Worm (Caenorhabditis elegans) whole organism, young adult: ENCODE measurements around the gene oac-50.

Experiments used
- B0336.3 ChIP-seq: fragments of 200-800 bp; sonication (Bioruptor generic); IDR thresholded peaks from 2 replicates; pipeline ENCODE4 v1.3.6; 2022; ENCODE audit warnings: missing genetic modification characterization, missing compliant biosample characterization
- F39B2.1 ChIP-seq: fragments of 200-800 bp; sonication (Bioruptor generic); IDR thresholded peaks from 2 replicates; pipeline ENCODE4 v1.3.6; 2022; ENCODE audit warnings: missing genetic modification reagents, missing genetic modification characterization, missing compliant biosample characterization
- F52B5.7 ChIP-seq: sonication (generic microtip); optimal IDR thresholded peaks from 2 replicates; lab custom pipeline; 2016; ENCODE audit warnings: mild to moderate bottlenecking, missing genetic modification characterization, missing compliant biosample characterization
- K11D2.4 ChIP-seq: fragments of 200-800 bp; sonication (Bioruptor generic); IDR thresholded peaks from 2 replicates; pipeline ENCODE4 v1.3.6; 2022; ENCODE audit warnings: missing genetic modification reagents, missing genetic modification characterization, missing compliant biosample characterization
- K12H6.12 ChIP-seq: fragments of 200-800 bp; sonication (Bioruptor generic); optimal IDR thresholded peaks from 2 replicates; lab custom pipeline; 2018; ENCODE audit warnings: mild to moderate bottlenecking, missing genetic modification characterization, missing compliant biosample characterization
- ZK185.1 ChIP-seq: sonication (generic microtip); optimal IDR thresholded peaks from 2 replicates; lab custom pipeline; 2016; ENCODE audit warnings: mild to moderate bottlenecking, missing genetic modification characterization, missing compliant biosample characterization; ENCODE audit not compliant: poor library complexity, severe bottlenecking
- ama-1 ChIP-seq, 3 experiments: fragments of 150-350 bp in 1 of 3; sonication (generic microtip) in 2 of 3; optimal IDR thresholded peaks; 2 replicates each; lab custom pipeline; 2014 to 2018; ENCODE audit warnings: missing biosample characterization in 2 of 3, missing genetic modification characterization in 2 of 3, missing genetic modification reagents in 2 of 3
- aptf-2 ChIP-seq: fragments of 200-800 bp; sonication (Bioruptor generic); conservative IDR thresholded peaks from 2 replicates; pipeline ENCODE4 v1.3.6; 2022; ENCODE audit warnings: missing genetic modification reagents, missing genetic modification characterization, missing compliant biosample characterization
- aptf-3 ChIP-seq: fragments of 200-800 bp; sonication (Bioruptor generic); IDR thresholded peaks from 2 replicates; pipeline ENCODE4 v1.3.6; 2022; ENCODE audit warnings: missing genetic modification characterization, missing compliant biosample characterization
- atf-7 ChIP-seq: sonication (generic microtip); optimal IDR thresholded peaks from 2 replicates; lab custom pipeline; 2017; ENCODE audit warnings: mild to moderate bottlenecking, missing genetic modification characterization, missing compliant biosample characterization
- attf-5 ChIP-seq: fragments of 200-800 bp; sonication (Bioruptor generic); optimal IDR thresholded peaks from 2 replicates; lab custom pipeline; 2018; ENCODE audit warnings: mild to moderate bottlenecking, missing genetic modification characterization, missing compliant biosample characterization
- cebp-1 ChIP-seq, 2 experiments: fragments of 200-800 bp in 1 of 2; sonication (Bioruptor generic) in 1 of 2; sonication (generic microtip) in 1 of 2; IDR thresholded peaks in 1 of 2; optimal IDR thresholded peaks in 1 of 2; 2 replicates each; pipeline versions ENCODE4 v1.3.6 to Lab custom; 2017 to 2022; ENCODE audit warnings: missing compliant biosample characterization in 2 of 2, missing genetic modification characterization in 2 of 2, mild to moderate bottlenecking in 1 of 2, missing genetic modification reagents in 1 of 2, moderate library complexity in 1 of 2
- ceh-27 ChIP-seq: fragments of 200-800 bp; sonication (Bioruptor generic); optimal IDR thresholded peaks from 2 replicates; lab custom pipeline; 2018; ENCODE audit warnings: mild to moderate bottlenecking, missing genetic modification characterization, moderate library complexity, missing compliant biosample characterization
- ceh-79 ChIP-seq: sonication (generic microtip); optimal IDR thresholded peaks from 2 replicates; lab custom pipeline; 2017; ENCODE audit warnings: mild to moderate bottlenecking, missing genetic modification characterization, missing compliant biosample characterization
- dox-1 ChIP-seq: fragments of 200-800 bp; sonication (Bioruptor generic); IDR thresholded peaks from 2 replicates; pipeline ENCODE4 v1.3.6; 2022; ENCODE audit warnings: missing genetic modification reagents, missing genetic modification characterization, missing compliant biosample characterization
- ets-4 ChIP-seq: fragments of 200-800 bp; sonication (Bioruptor generic); optimal IDR thresholded peaks from 2 replicates; lab custom pipeline; 2018; ENCODE audit warnings: mild to moderate bottlenecking, missing genetic modification characterization, missing compliant biosample characterization
- hlh-26 ChIP-seq: fragments of 200-800 bp; sonication (Bioruptor generic); conservative IDR thresholded peaks from 2 replicates; pipeline ENCODE4 v1.3.6; 2022; ENCODE audit warnings: missing genetic modification reagents, missing genetic modification characterization, missing compliant biosample characterization
- hrde-1 ChIP-seq: sonication (generic microtip); optimal IDR thresholded peaks from 2 replicates; lab custom pipeline; 2016; ENCODE audit warnings: missing genetic modification characterization, mild to moderate bottlenecking, missing compliant biosample characterization, moderate library complexity, missing genotype, missing genetic modification reagents, borderline replicate concordance
- let-607 ChIP-seq, 2 experiments: fragments of 200-800 bp in 1 of 2; sonication (Bioruptor generic) in 1 of 2; sonication (generic microtip) in 1 of 2; optimal IDR thresholded peaks; 2 replicates each; lab custom pipeline; 2016 to 2018; ENCODE audit warnings: mild to moderate bottlenecking in 2 of 2, missing compliant biosample characterization in 2 of 2, missing genetic modification characterization in 2 of 2, moderate library complexity in 2 of 2, missing genotype in 1 of 2
- nfya-2 ChIP-seq: fragments of 200-800 bp; sonication (Bioruptor generic); IDR thresholded peaks from 2 replicates; pipeline ENCODE4 v1.3.6; 2022; ENCODE audit warnings: missing genetic modification reagents, missing genetic modification characterization, missing compliant biosample characterization
- nhr-120 ChIP-seq: fragments of 200-800 bp; sonication (Bioruptor generic); IDR thresholded peaks from 2 replicates; pipeline ENCODE4 v1.3.6; 2022; ENCODE audit warnings: missing genetic modification characterization, missing compliant biosample characterization
- nhr-27 ChIP-seq: fragments of 200-800 bp; sonication (Bioruptor generic); optimal IDR thresholded peaks from 2 replicates; lab custom pipeline; 2018; ENCODE audit warnings: mild to moderate bottlenecking, missing genetic modification characterization, moderate library complexity, missing compliant biosample characterization
- nhr-80 ChIP-seq: sonication (generic microtip); optimal IDR thresholded peaks from 2 replicates; lab custom pipeline; 2016; ENCODE audit warnings: missing genetic modification characterization, missing compliant biosample characterization
- nhr-90 ChIP-seq: sonication (generic microtip); optimal IDR thresholded peaks from 2 replicates; lab custom pipeline; 2016; ENCODE audit warnings: missing genotype, mild to moderate bottlenecking, missing genetic modification characterization, missing compliant biosample characterization
- sdz-38 ChIP-seq: sonication (generic microtip); optimal IDR thresholded peaks from 2 replicates; lab custom pipeline; 2016; ENCODE audit warnings: missing genotype, missing genetic modification characterization, missing compliant biosample characterization
- snpc-1.3 ChIP-seq: sonication (generic microtip); optimal IDR thresholded peaks from 2 replicates; lab custom pipeline; 2017; ENCODE audit warnings: missing genetic modification characterization, mild to moderate bottlenecking, missing compliant biosample characterization, antibody characterized with exemption, moderate library complexity, missing genotype, missing genetic modification reagents; ENCODE audit not compliant: insufficient read depth
- snpc-3.4 ChIP-seq: sonication (generic microtip); optimal IDR thresholded peaks from 2 replicates; lab custom pipeline; 2017; ENCODE audit warnings: missing genetic modification characterization, mild to moderate bottlenecking, missing compliant biosample characterization, antibody characterized with exemption, moderate library complexity, missing genotype, missing genetic modification reagents
- snpc-4 ChIP-seq, 5 experiments: fragments of 150-350 bp in 1 of 5; sonication (generic microtip) in 4 of 5; optimal IDR thresholded peaks; 2 replicates each; lab custom pipeline; 2014 to 2018; ENCODE audit warnings: missing genetic modification characterization in 5 of 5, missing biosample characterization in 3 of 5, antibody characterized with exemption in 2 of 5, mild to moderate bottlenecking in 2 of 5, missing compliant biosample characterization in 2 of 5, missing genotype in 2 of 5, moderate library complexity in 2 of 5, missing genetic modification reagents in 1 of 5
- somi-1 ChIP-seq: fragments of 200-800 bp; sonication (Bioruptor generic); optimal IDR thresholded peaks from 2 replicates; lab custom pipeline; 2018; ENCODE audit warnings: mild to moderate bottlenecking, missing genetic modification characterization, missing compliant biosample characterization
- unc-62 ChIP-seq: fragments of 150-350 bp; optimal IDR thresholded peaks from 2 replicates; lab custom pipeline; 2014; ENCODE audit warnings: missing biosample characterization, missing genetic modification reagents, missing genetic modification characterization
- ztf-18 ChIP-seq: sonication (generic microtip); optimal IDR thresholded peaks from 2 replicates; lab custom pipeline; 2016; ENCODE audit warnings: missing genotype, mild to moderate bottlenecking, missing genetic modification characterization, missing compliant biosample characterization
- ztf-28 ChIP-seq: fragments of 200-800 bp; sonication (Bioruptor generic); IDR thresholded peaks from 2 replicates; pipeline ENCODE4 v1.3.6; 2022; ENCODE audit warnings: missing genetic modification reagents, missing genetic modification characterization, missing compliant biosample characterization
- ztf-6 ChIP-seq: fragments of 200-800 bp; sonication (Bioruptor generic); IDR thresholded peaks from 2 replicates; pipeline ENCODE4 v1.3.6; 2022; ENCODE audit warnings: missing genetic modification reagents, missing genetic modification characterization, missing compliant biosample characterization

The oac-50 gene

ce11 chrV:9079965-9080432, 6.7 kb upstream of the oac-50 start (continued):
- TF ChIP-seq atf-7 (tag; lab: Kevin White, UChicago) = peak; percentile 88
- no peak for TF ChIP-seq hlh-26 (GFP tag; lab: Robert Waterston, UW)

DNA sequence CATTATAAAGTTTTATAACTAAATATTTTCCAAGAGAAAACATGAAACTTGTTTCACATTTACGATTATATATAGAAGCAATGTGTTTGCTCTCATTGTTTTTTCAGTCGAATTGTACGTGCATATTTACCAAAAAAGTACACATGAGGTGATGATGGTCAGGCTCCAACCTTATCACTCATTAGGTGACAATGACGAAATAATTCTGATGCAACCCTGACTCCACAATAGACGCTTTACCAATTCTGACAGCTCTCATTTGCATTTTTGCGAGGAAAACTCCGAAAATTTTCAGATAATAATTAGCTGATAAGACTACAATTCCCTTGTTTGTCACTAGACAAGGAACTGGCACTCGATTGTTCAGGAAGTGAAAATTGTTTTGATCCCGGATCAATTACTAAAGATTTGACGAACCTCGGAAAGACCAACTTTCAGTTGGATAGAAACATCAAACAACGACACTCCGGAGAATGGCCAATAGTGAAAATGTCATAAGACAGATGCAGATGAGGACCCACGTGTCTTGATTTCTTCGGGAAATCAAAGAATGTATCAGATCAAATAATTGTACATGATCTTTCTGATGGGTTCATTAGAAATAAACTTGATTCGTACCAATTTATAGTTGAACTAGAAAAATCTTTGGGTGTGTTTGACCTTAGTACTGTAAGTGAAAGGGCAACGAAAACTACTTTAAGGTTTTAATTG, 5.6 kb upstream of the oac-50 start:
- TF ChIP-seq attf-5 (GFP tag; lab: Kevin White, UChicago) (peak; percentile 29), dox-1 (GFP tag; lab: Robert Waterston, UW) (peak; percentile 49; the same call in 1 of the 2 replicates), aptf-2 (GFP tag; lab: Robert Waterston, UW) (no peak), cebp-1 (GFP tag; IDR thresholded peaks at IDR 0.05; lab: Robert Waterston, UW) (no peak), cebp-1 (tag; optimal IDR thresholded peaks at IDR 0.05; lab: Kevin White, UChicago) (peak; percentile 63), unc-62 (peak; percentile 19), hlh-26 (GFP tag; lab: Robert Waterston, UW) (no peak), let-607 (tag; optimal IDR thresholded peaks at IDR 0.05; lab: Kevin White, UChicago) (peak in 1 of 2 experiments; percentile 31), snpc-4 (GFP tag; optimal IDR thresholded peaks at IDR 0.05; lab: Kevin White, UChicago) (no peak), snpc-4 (tag; optimal IDR thresholded peaks at IDR 0.05; lab: Kevin White, UChicago) (peak in 1 of 4 experiments; percentile 1), nhr-80 (tag; lab: Kevin White, UChicago) (peak; percentile 88), B0336.3 (GFP tag; lab: Robert Waterston, UW) (0 out of 2 replicates have a peak, but pooled peaks have one; percentile 22), hrde-1 (tag; lab: Kevin White, UChicago) (no peak), atf-7 (tag; lab: Kevin White, UChicago) (peak; percentile 50), nhr-90 (peak; percentile 61)
- TF ChIP-seq, all 124 proteins: peak for 10

- TF ChIP-seq cebp-1 (GFP tag; IDR thresholded peaks at IDR 0.05; lab: Robert Waterston, UW) (no peak), cebp-1 (tag; optimal IDR thresholded peaks at IDR 0.05; lab: Kevin White, UChicago) (peak; percentile 42), snpc-1.3 (tag; lab: Kevin White, UChicago) (no peak)
Measured at ce11 chrV:9078067-9078581, 4.8 kb upstream of the oac-50 start.

- TF ChIP-seq ceh-27 (GFP tag; lab: Kevin White, UChicago) = no peak
Measured at ce11 chrV:9076273-9076672, 2.9 kb upstream of the oac-50 start, which contains the start of gene T27E4.7. TSS of gene T27E4.7 (minus strand) at chrV:9076322.

ce11 chrV:9075827-9076226, 2.5 kb upstream of the oac-50 start:
- TF ChIP-seq ztf-28 (no peak), ets-4 (GFP tag; lab: Kevin White, UChicago) (no peak), let-607 (tag; optimal IDR thresholded peaks at IDR 0.05; lab: Kevin White, UChicago) (no peak), ceh-79 (tag; lab: Kevin White, UChicago) (no peak)

DNA sequence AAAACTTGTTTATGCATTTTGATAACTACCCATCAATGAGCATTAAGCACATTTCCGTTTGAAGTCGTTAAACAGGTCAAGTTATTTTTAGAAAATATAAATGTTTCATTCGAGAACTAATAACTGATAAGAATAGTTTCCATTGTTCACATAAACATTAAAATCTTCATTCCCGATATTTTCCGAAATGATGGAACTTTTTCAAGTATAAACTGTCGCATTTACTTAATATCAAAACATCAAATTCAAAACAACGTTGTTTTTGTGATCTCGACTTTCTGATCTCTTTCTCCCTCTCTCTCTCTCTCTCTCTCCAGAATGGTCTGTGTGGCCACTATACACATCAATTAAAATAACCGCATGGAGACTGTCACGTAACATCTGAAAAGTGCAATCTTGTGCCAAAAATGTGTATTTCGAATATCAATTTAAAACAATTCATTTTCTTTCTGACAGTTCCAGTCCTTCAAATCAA, 1.1 kb upstream of the oac-50 start:
- TF ChIP-seq sdz-38 (tag; lab: Kevin White, UChicago) (no peak), F39B2.1 (GFP tag; lab: Robert Waterston, UW) (no peak), F52B5.7 (tag; lab: Kevin White, UChicago) (no peak), ztf-6 (GFP tag; lab: Robert Waterston, UW) (no peak), nhr-27 (tag; lab: Kevin White, UChicago) (no peak), aptf-3 (GFP tag; lab: Robert Waterston, UW) (no peak), K12H6.12 (tag; lab: Kevin White, UChicago) (no peak), B0336.3 (GFP tag; lab: Robert Waterston, UW) (peak; percentile 37; the same call in 1 of the 2 replicates), somi-1 (GFP tag; lab: Kevin White, UChicago) (no peak), nfya-2 (GFP tag; lab: Robert Waterston, UW) (no peak), nhr-120 (GFP tag; lab: Robert Waterston, UW) (no peak), ceh-79 (tag; lab: Kevin White, UChicago) (no peak), ztf-18 (tag; lab: Kevin White, UChicago) (no peak), ZK185.1 (tag; lab: Kevin White, UChicago) (peak; percentile 11), cebp-1 (GFP tag; IDR thresholded peaks at IDR 0.05; lab: Robert Waterston, UW) (0 out of 2 replicates have a peak, but pooled peaks have one; percentile 26), cebp-1 (tag; optimal IDR thresholded peaks at IDR 0.05; lab: Kevin White, UChicago) (peak; percentile 32), K11D2.4 (GFP tag; lab: Robert Waterston, UW) (no peak), snpc-3.4 (tag; lab: Kevin White, UChicago) (no peak), ama-1 (optimal IDR thresholded peaks at IDR 0.05; lab: Kevin White, UChicago) (peak; percentile 69), ama-1 (GFP tag; optimal IDR thresholded peaks at IDR 0.05; lab: Kevin White, UChicago) (no peak), nhr-80 (tag; lab: Kevin White, UChicago) (peak; percentile 64)
